Fruit fly (Drosophila melanogaster): ENCODE measurements around the gene para.

Gene para

DNA sequence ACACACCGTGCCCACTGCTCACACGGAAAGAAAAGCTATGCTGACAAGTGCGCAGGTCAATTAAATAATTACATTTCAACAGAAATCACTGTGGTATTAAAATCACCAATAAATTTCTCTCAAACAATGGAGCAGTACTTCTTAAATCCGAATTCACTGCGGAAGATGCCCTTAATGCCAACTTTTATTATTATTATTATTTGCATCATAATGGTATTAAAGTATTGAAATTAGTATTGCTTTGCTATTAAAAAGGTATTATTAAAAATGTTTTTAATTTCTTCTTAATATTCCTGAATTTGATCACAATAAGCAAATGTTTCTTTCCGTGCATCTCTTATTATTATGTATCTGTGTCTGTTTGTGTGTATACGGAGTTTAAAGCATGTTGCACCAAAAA lies 47.1 kb upstream of the para start (continued):
- peak; percentile 39 for TF ChIP-seq nau (GFP tag; optimal IDR thresholded peaks at IDR 0.05)
- TF ChIP-seq cad (GFP tag; optimal IDR thresholded peaks at IDR 0.05) = no peak
- TF ChIP-seq shn (GFP tag; optimal IDR thresholded peaks at IDR 0.05) = no peak
- TF ChIP-seq BtbVII (GFP tag; optimal IDR thresholded peaks at IDR 0.05) = peak; percentile 28
- TF ChIP-seq CHES-1-like (GFP tag; optimal IDR thresholded peaks at IDR 0.05) = no peak
- no peak for TF ChIP-seq kah (GFP tag; optimal IDR thresholded peaks at IDR 0.05)
- TF ChIP-seq crp (GFP tag; optimal IDR thresholded peaks at IDR 0.05) = no peak
- no peak for TF ChIP-seq corto (GFP tag; optimal IDR thresholded peaks at IDR 0.05)
- TF ChIP-seq Dfd (GFP tag; optimal IDR thresholded peaks at IDR 0.05) = no peak
- TF ChIP-seq croc (GFP tag; conservative IDR thresholded peaks at IDR 0.05) = no peak
- TF ChIP-seq lola (GFP tag; optimal IDR thresholded peaks at IDR 0.05) = no peak
- no peak for TF ChIP-seq CG10565 (GFP tag; optimal IDR thresholded peaks at IDR 0.05)
- TF ChIP-seq HLH4C (GFP tag; IDR thresholded peaks at IDR 0.05; ENCODE audit: partially characterized antibody) = no peak
- no peak for TF ChIP-seq chm (GFP tag; IDR thresholded peaks at IDR 0.05)
- TF ChIP-seq CG13424 (tag; optimal IDR thresholded peaks at IDR 0.05) = peak; percentile 61
- no peak for TF ChIP-seq Neu2 (GFP tag; optimal IDR thresholded peaks at IDR 0.05; ENCODE audit: borderline replicate concordance)
- no peak for TF ChIP-seq CG10321 (GFP tag; IDR thresholded peaks at IDR 0.05)
- no peak for TF ChIP-seq seq (GFP tag; IDR thresholded peaks at IDR 0.05)
- TF ChIP-seq Bgb (GFP tag; IDR thresholded peaks at IDR 0.05; ENCODE audit: partially characterized antibody) = no peak
- TF ChIP-seq CG2202 (tag; optimal IDR thresholded peaks at IDR 0.05) = no peak
- TF ChIP-seq CG10209 (GFP tag; optimal IDR thresholded peaks at IDR 0.05) = peak; percentile 50
- TF ChIP-seq luna (GFP tag; optimal IDR thresholded peaks at IDR 0.05) = no peak
- TF ChIP-seq ham (GFP tag; IDR thresholded peaks at IDR 0.05) = no peak
- TF ChIP-seq CG5180 (GFP tag; optimal IDR thresholded peaks at IDR 0.05) = peak; percentile 12
- no peak for TF ChIP-seq CG10274 (GFP tag; optimal IDR thresholded peaks at IDR 0.05)
- peak; percentile 25 for TF ChIP-seq CG15514 (GFP tag; optimal IDR thresholded peaks at IDR 0.05)
- no peak for TF ChIP-seq CG34224 (GFP tag; IDR thresholded peaks at IDR 0.05; ENCODE audit: partially characterized antibody)
- TF ChIP-seq oc (tag; optimal IDR thresholded peaks at IDR 0.05) = no peak
- no peak for TF ChIP-seq Mad (GFP tag; optimal IDR thresholded peaks at IDR 0.05)
- no peak for TF ChIP-seq run (tag; optimal IDR thresholded peaks at IDR 0.05)
- TF ChIP-seq CG9727 (GFP tag; optimal IDR thresholded peaks at IDR 0.05) = peak; percentile 57
- no peak for TF ChIP-seq CG32767 (GFP tag; IDR thresholded peaks at IDR 0.05)
- peak; percentile 37 for TF ChIP-seq HHEX (GFP tag; optimal IDR thresholded peaks at IDR 0.05)
- no peak for TF ChIP-seq CG14441 (GFP tag; IDR thresholded peaks at IDR 0.05)
- no peak for TF ChIP-seq crc (GFP tag; optimal IDR thresholded peaks at IDR 0.05)
- no peak for TF ChIP-seq CG11696 (GFP tag; IDR thresholded peaks at IDR 0.05)
- TF ChIP-seq CG6689 (GFP tag; IDR thresholded peaks at IDR 0.05) = peak; percentile 34; the same call in 1 of the 2 replicates
- TF ChIP-seq hbn (GFP tag; IDR thresholded peaks at IDR 0.05; ENCODE audit: partially characterized antibody) = no peak
- TF ChIP-seq bbx (GFP tag; IDR thresholded peaks at IDR 0.05; ENCODE audit: partially characterized antibody) = no peak
- peak; percentile 70 for TF ChIP-seq Meics (GFP tag; optimal IDR thresholded peaks at IDR 0.05)
- 0 out of 2 replicates have a peak, but pooled peaks have one; percentile 5 for TF ChIP-seq CG9215 (GFP tag; IDR thresholded peaks at IDR 0.05)
- peak; percentile 47 for TF ChIP-seq Med (GFP tag)
- no peak for TF ChIP-seq CG6654 (GFP tag; optimal IDR thresholded peaks at IDR 0.05)
- TF ChIP-seq mam (GFP tag; optimal IDR thresholded peaks at IDR 0.05) = no peak
- no peak for TF ChIP-seq CG1024 (GFP tag; IDR thresholded peaks at IDR 0.05)
- TF ChIP-seq HmgZ (tag; optimal IDR thresholded peaks at IDR 0.05) = no peak
- TF ChIP-seq CG15011 (GFP tag; optimal IDR thresholded peaks at IDR 0.05) = peak; percentile 25
- peak; percentile 57 for TF ChIP-seq PHDP (tag; optimal IDR thresholded peaks at IDR 0.05)
- TF ChIP-seq unc-4 (GFP tag; IDR thresholded peaks at IDR 0.05; ENCODE audit: partially characterized antibody) = no peak
- TF ChIP-seq CG14667 (GFP tag; IDR thresholded peaks at IDR 0.05) = no peak

All from whole organism, embryonic.